Worm (Caenorhabditis elegans): Measurements from ENCODE around the gene C28H8.2.

C28H8.2 gene

ce11 chrIII:5951589-5952378 lies 31.7 kb downstream of the C28H8.2 start (continued):
- TF ChIP-seq elt-3 (tag; optimal IDR thresholded peaks at IDR 0.05) (no peak), alr-1 (tag; optimal IDR thresholded peaks at IDR 0.05; ENCODE audit: borderline replicate concordance) (no peak)

- TF ChIP-seq hlh-17 (GFP tag; optimal IDR thresholded peaks at IDR 0.05; ENCODE audit: borderline replicate concordance) (no peak), nhr-77 (tag; optimal IDR thresholded peaks at IDR 0.05) (no peak), efl-1 (optimal IDR thresholded peaks at IDR 0.05) (no peak), efl-1 (GFP tag; optimal IDR thresholded peaks at IDR 0.05 in 1 of 2) (peak in 1 of 2 experiments; percentile 20), snu-23 (GFP tag; optimal IDR thresholded peaks at IDR 0.05) (peak; percentile 5), nhr-85 (tag) (peak; percentile 58), lin-13 (GFP tag; optimal IDR thresholded peaks at IDR 0.05) (no peak), lin-35 (GFP tag; optimal IDR thresholded peaks at IDR 0.05) (peak in 1 of 2 experiments; percentile 5), nhr-90 (tag; optimal IDR thresholded peaks at IDR 0.05; ENCODE audit: poor library complexity) (peak; percentile 4), pax-3 (tag; optimal IDR thresholded peaks at IDR 0.05) (no peak), sptf-1 (tag; optimal IDR thresholded peaks at IDR 0.05) (no peak), ces-1 (GFP tag; optimal IDR thresholded peaks at IDR 0.05) (no peak), nhr-71 (tag; optimal IDR thresholded peaks at IDR 0.05) (peak; percentile 28), zip-4 (GFP tag; optimal IDR thresholded peaks at IDR 0.05) (no peak), ama-1 (optimal IDR thresholded peaks at IDR 0.05) (peak; percentile 9), nhr-47 (tag; optimal IDR thresholded peaks at IDR 0.05) (no peak)
Observed at ce11 chrIII:5953041-5953912, 33.2 kb downstream of the C28H8.2 start.

- TF ChIP-seq lin-15B (tag; optimal IDR thresholded peaks at IDR 0.05) = no peak
- TF ChIP-seq ztf-11 (tag; optimal IDR thresholded peaks at IDR 0.05) = no peak
- no peak for TF ChIP-seq nhr-11 (tag; optimal IDR thresholded peaks at IDR 0.05)
- TF ChIP-seq ces-1 (GFP tag; optimal IDR thresholded peaks at IDR 0.05) = no peak
- no peak for TF ChIP-seq ceh-82 (tag; optimal IDR thresholded peaks at IDR 0.05)
Observed at ce11 chrIII:5953913-5954290, 33.8 kb downstream of the C28H8.2 start.

ce11 chrIII:5958172-5958886 lies 38.2 kb downstream of the C28H8.2 start, which contains the start of the genes nono-1 and nop-1:
Gene nono-1 (minus strand): TSS chrIII:5958246.
Gene nop-1 (plus strand): TSS chrIII:5958722.
- no peak for TF ChIP-seq fkh-4 (tag; optimal IDR thresholded peaks at IDR 0.05; ENCODE audit: borderline replicate concordance)
- no peak for TF ChIP-seq tbx-2 (tag; optimal IDR thresholded peaks at IDR 0.05)
- TF ChIP-seq ztf-11 (tag; optimal IDR thresholded peaks at IDR 0.05) = no peak
- TF ChIP-seq skn-1 (tag; optimal IDR thresholded peaks at IDR 0.05) = no peak
- peak; percentile 56 for TF ChIP-seq mep-1 (tag; optimal IDR thresholded peaks at IDR 0.05)
- TF ChIP-seq blmp-1 (tag; optimal IDR thresholded peaks at IDR 0.05) = peak; percentile 70
- no peak for TF ChIP-seq dsc-1 (tag; optimal IDR thresholded peaks at IDR 0.05)
- peak; percentile 56 for TF ChIP-seq lin-14 (GFP tag; optimal IDR thresholded peaks at IDR 0.05)
- TF ChIP-seq unc-86 (tag; optimal IDR thresholded peaks at IDR 0.05) = no peak

ce11 chrIII:5959049-5959448 lies 38.9 kb downstream of the C28H8.2 start:
- peak; percentile 1 to 76 (median 71) for TF ChIP-seq dpl-1 (GFP tag; optimal IDR thresholded peaks at IDR 0.05)
- peak; percentile 4 to 74 for TF ChIP-seq efl-1 (optimal IDR thresholded peaks at IDR 0.05)
- peak; percentile 69 to 98 for TF ChIP-seq efl-1 (GFP tag; optimal IDR thresholded peaks at IDR 0.05 in 1 of 2)
- peak in 1 of 2 experiments; percentile 20 for TF ChIP-seq lsy-2 (tag; optimal IDR thresholded peaks at IDR 0.05)
- peak; percentile 56 to 90 for TF ChIP-seq lin-35 (GFP tag; optimal IDR thresholded peaks at IDR 0.05)
- no peak for TF ChIP-seq blmp-1 (tag; optimal IDR thresholded peaks at IDR 0.05)
- TF ChIP-seq lin-15B (tag; optimal IDR thresholded peaks at IDR 0.05) = peak; percentile 6
- peak; percentile 11 for TF ChIP-seq lin-14 (GFP tag; optimal IDR thresholded peaks at IDR 0.05)
- TF ChIP-seq rnt-1 (tag; optimal IDR thresholded peaks at IDR 0.05) = peak; percentile 39
- TF ChIP-seq nhr-12 (tag; optimal IDR thresholded peaks at IDR 0.05) = no peak
- TF ChIP-seq ama-1 (optimal IDR thresholded peaks at IDR 0.05) = no peak
